Worm (Caenorhabditis elegans): ENCODE data around the gene zhit-2.

DNA sequence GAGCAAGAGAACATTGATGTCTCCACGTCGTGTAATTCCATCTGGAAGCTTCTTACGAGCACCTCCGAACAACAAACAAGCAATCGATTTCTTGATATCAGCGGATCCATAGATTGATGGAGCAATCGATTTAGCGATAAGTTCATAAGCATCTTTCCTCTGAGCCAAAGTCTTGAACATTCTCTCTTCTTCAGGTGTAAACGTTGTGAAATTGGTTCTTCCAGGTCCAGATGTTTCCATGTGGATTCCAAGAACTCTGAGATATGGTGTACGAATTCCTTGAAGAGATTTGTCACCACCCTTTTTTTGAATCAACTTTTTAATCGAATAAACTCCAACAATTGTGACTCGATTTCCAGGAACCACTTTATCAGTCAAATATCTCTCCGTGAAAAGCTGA is 45.8 kb upstream of the zhit-2 start:
- no peak for TF ChIP-seq nhr-11 (tag; optimal IDR thresholded peaks at IDR 0.05)
- TF ChIP-seq ceh-45 (GFP tag; IDR thresholded peaks at IDR 0.05) = no peak
- TF ChIP-seq pha-4 (tag; optimal IDR thresholded peaks at IDR 0.05) = no peak
- no peak for TF ChIP-seq lin-11 (tag; optimal IDR thresholded peaks at IDR 0.05)
- no peak for TF ChIP-seq dmd-4 (tag; optimal IDR thresholded peaks at IDR 0.05; ENCODE audit: borderline replicate concordance)
- TF ChIP-seq elt-4 (tag; optimal IDR thresholded peaks at IDR 0.05) = no peak
- no peak for TF ChIP-seq dve-1 (tag; optimal IDR thresholded peaks at IDR 0.05)
- TF ChIP-seq pqm-1 (tag; optimal IDR thresholded peaks at IDR 0.05) = no peak
- no peak for TF ChIP-seq fkh-6 (tag; optimal IDR thresholded peaks at IDR 0.05)
- TF ChIP-seq ceh-18 (tag; optimal IDR thresholded peaks at IDR 0.05) = no peak
- TF ChIP-seq eyg-1 (tag; optimal IDR thresholded peaks at IDR 0.05) = no peak
- no peak for TF ChIP-seq ttx-3 (tag; optimal IDR thresholded peaks at IDR 0.05)
- TF ChIP-seq ama-1 (optimal IDR thresholded peaks at IDR 0.05) = no peak
